Fruit fly (Drosophila melanogaster) whole organism: ENCODE results near the gene CG8952.

Experiments used
- CG8478 ChIP-seq: fragments of >200 bp; optimal IDR thresholded peaks from 2 replicates; lab custom pipeline; 2018; ENCODE audit warnings: inconsistent platforms
- Dll ChIP-seq: fragments of >200 bp; optimal IDR thresholded peaks from 2 replicates; lab custom pipeline; 2017
- EcR ChIP-seq, 2 experiments: fragments of >200 bp; optimal IDR thresholded peaks; 2 replicates each; lab custom pipeline; 2017; ENCODE audit warnings: missing biosample characterization in 2 of 2, missing genetic modification characterization in 2 of 2, missing genetic modification reagents in 2 of 2
- pan ChIP-seq: fragments of >200 bp; optimal IDR thresholded peaks from 2 replicates; lab custom pipeline; 2017
- psq ChIP-seq: fragments of >200 bp; optimal IDR thresholded peaks from 2 replicates; lab custom pipeline; 2017
- usp ChIP-seq: fragments of >200 bp; optimal IDR thresholded peaks from 2 replicates; lab custom pipeline; 2017; ENCODE audit warnings: missing biosample characterization, missing genetic modification characterization, mixed read lengths

DNA sequence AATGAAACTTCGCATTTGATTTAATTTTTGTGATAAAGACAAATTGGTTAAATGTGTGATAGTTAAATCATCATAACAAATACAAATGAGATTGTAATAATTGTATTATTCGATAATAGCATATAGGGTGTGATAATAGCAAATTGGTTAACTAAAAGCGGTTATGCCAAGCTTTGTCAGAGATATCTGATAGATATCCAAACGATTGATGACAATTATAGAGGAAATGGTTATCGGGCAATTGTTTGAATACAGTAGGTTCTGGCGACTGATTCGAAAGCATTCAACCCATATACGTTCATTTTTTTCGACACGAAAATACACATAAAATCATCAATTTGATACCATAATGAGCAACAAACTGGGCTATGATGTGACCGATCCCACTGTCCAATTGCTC is 43.0 kb upstream of the CG8952 start, which contains the start of gene CG8509:
- TF ChIP-seq EcR (GFP tag; optimal IDR thresholded peaks at IDR 0.05; lab: Kevin White, UChicago), result no peak
- no peak for TF ChIP-seq usp (GFP tag; lab: Kevin White, UChicago)
- no peak for TF ChIP-seq pan (lab: Kevin White, UChicago)
- TF ChIP-seq psq (lab: Kevin White, UChicago), result no peak
- TF ChIP-seq Dll (lab: Kevin White, UChicago), result no peak
- no peak for TF ChIP-seq CG8478 (lab: Kevin White, UChicago)
